Worm (Caenorhabditis elegans) whole organism, L2 larva: ENCODE measurements around the gene nhr-269.
"Not testable (repeated sequence)": the region's sequence is repeated elsewhere in the genome, so short reads cannot be mapped to it uniquely, and the experiment has no call there.

Experiments used
- C34F6.9 ChIP-seq: fragments of 150-350 bp; optimal IDR thresholded peaks from 2 replicates; lab custom pipeline; 2014; ENCODE audit warnings: missing biosample characterization, missing genetic modification characterization
- ZK546.5 ChIP-seq: sonication (generic microtip); optimal IDR thresholded peaks from 2 replicates; lab custom pipeline; 2017; ENCODE audit warnings: missing biosample characterization, missing genetic modification characterization
- alr-1 ChIP-seq: fragments of 150-350 bp; optimal IDR thresholded peaks from 2 replicates; lab custom pipeline; 2014; ENCODE audit warnings: missing biosample characterization, missing genetic modification characterization
- aly-2 ChIP-seq: fragments of 150-350 bp; optimal IDR thresholded peaks from 2 replicates; lab custom pipeline; 2014; ENCODE audit warnings: missing biosample characterization, missing genetic modification characterization
- blmp-1 ChIP-seq: sonication (generic microtip); optimal IDR thresholded peaks from 2 replicates; lab custom pipeline; 2017; ENCODE audit warnings: missing genetic modification characterization, mild to moderate bottlenecking, missing compliant biosample characterization, antibody characterized with exemption, moderate library complexity; ENCODE audit not compliant: insufficient read depth
- ceh-16 ChIP-seq: fragments of 150-350 bp; optimal IDR thresholded peaks from 2 replicates; lab custom pipeline; 2014; ENCODE audit warnings: missing biosample characterization, missing genetic modification characterization
- ceh-82 ChIP-seq: fragments of 150-350 bp; optimal IDR thresholded peaks from 2 replicates; lab custom pipeline; 2014; ENCODE audit warnings: missing biosample characterization, missing genetic modification characterization
- crh-2 ChIP-seq: sonication (generic microtip); optimal IDR thresholded peaks from 2 replicates; lab custom pipeline; 2017; ENCODE audit warnings: missing biosample characterization, missing genetic modification characterization
- dmd-4 ChIP-seq: sonication (generic microtip); optimal IDR thresholded peaks from 2 replicates; lab custom pipeline; 2017; ENCODE audit warnings: missing biosample characterization, missing genetic modification characterization
- egl-27 ChIP-seq: sonication (generic microtip); optimal IDR thresholded peaks from 3 replicates; lab custom pipeline; 2017; ENCODE audit warnings: missing biosample characterization, missing genetic modification reagents, missing genetic modification characterization
- elt-1 ChIP-seq: fragments of 150-350 bp; optimal IDR thresholded peaks from 2 replicates; lab custom pipeline; 2014; ENCODE audit warnings: missing biosample characterization, missing genetic modification characterization
- elt-3 ChIP-seq: sonication (generic microtip); optimal IDR thresholded peaks from 2 replicates; lab custom pipeline; 2017; ENCODE audit warnings: missing biosample characterization, missing genetic modification characterization
- fos-1 ChIP-seq: fragments of 150-350 bp; optimal IDR thresholded peaks from 2 replicates; lab custom pipeline; 2014; ENCODE audit warnings: missing biosample characterization, missing genetic modification characterization
- gmeb-1 ChIP-seq: fragments of 150-350 bp; optimal IDR thresholded peaks from 2 replicates; lab custom pipeline; 2014; ENCODE audit warnings: missing biosample characterization, missing genetic modification characterization
- lin-11 ChIP-seq: fragments of 150-350 bp; sonication (generic microtip); optimal IDR thresholded peaks from 2 replicates; lab custom pipeline; 2014; ENCODE audit warnings: missing biosample characterization, missing genetic modification characterization, inconsistent platforms, mixed read lengths
- lin-13 ChIP-seq: fragments of 150-350 bp; optimal IDR thresholded peaks from 2 replicates; lab custom pipeline; 2014; ENCODE audit warnings: missing biosample characterization, missing genetic modification reagents, missing genetic modification characterization
- lin-39 ChIP-seq: fragments of 150-350 bp; optimal IDR thresholded peaks from 2 replicates; lab custom pipeline; 2014; ENCODE audit warnings: missing biosample characterization, missing genetic modification reagents, missing genetic modification characterization
- mab-5 ChIP-seq: fragments of 150-350 bp; optimal IDR thresholded peaks from 2 replicates; lab custom pipeline; 2014; ENCODE audit warnings: missing biosample characterization, missing genetic modification characterization
- mbf-1 ChIP-seq: sonication (generic microtip); optimal IDR thresholded peaks from 2 replicates; lab custom pipeline; 2017; ENCODE audit warnings: missing biosample characterization, missing genetic modification characterization
- mdl-1 ChIP-seq, 2 experiments: fragments of 150-350 bp in 1 of 2; sonication (generic microtip) in 1 of 2; optimal IDR thresholded peaks; 2 replicates each; lab custom pipeline; 2017; ENCODE audit warnings: missing biosample characterization in 2 of 2, missing genetic modification characterization in 2 of 2
- nhr-10 ChIP-seq: sonication (generic microtip); optimal IDR thresholded peaks from 2 replicates; lab custom pipeline; 2017; ENCODE audit warnings: missing biosample characterization, missing genetic modification characterization
- nhr-11 ChIP-seq: fragments of 150-350 bp; optimal IDR thresholded peaks from 2 replicates; lab custom pipeline; 2014; ENCODE audit warnings: missing biosample characterization, missing genetic modification characterization
- nhr-129 ChIP-seq: fragments of 150-350 bp; optimal IDR thresholded peaks from 2 replicates; lab custom pipeline; 2014; ENCODE audit warnings: missing biosample characterization, missing genetic modification characterization
- nhr-23 ChIP-seq: fragments of 150-350 bp; optimal IDR thresholded peaks from 2 replicates; lab custom pipeline; 2014; ENCODE audit warnings: missing biosample characterization, missing genetic modification reagents, missing genetic modification characterization
- nhr-25 ChIP-seq: fragments of 150-350 bp; sonication (generic microtip); optimal IDR thresholded peaks from 3 replicates; lab custom pipeline; 2014; ENCODE audit warnings: missing biosample characterization, missing genetic modification characterization
- nhr-6 ChIP-seq: fragments of 150-350 bp; optimal IDR thresholded peaks from 2 replicates; lab custom pipeline; 2014; ENCODE audit warnings: missing biosample characterization, missing genetic modification characterization
- nhr-77 ChIP-seq: fragments of 150-350 bp; optimal IDR thresholded peaks from 2 replicates; lab custom pipeline; 2014; ENCODE audit warnings: missing biosample characterization, missing genetic modification characterization
- sem-4 ChIP-seq: fragments of 150-350 bp; optimal IDR thresholded peaks from 2 replicates; lab custom pipeline; 2014; ENCODE audit warnings: missing biosample characterization, missing genetic modification reagents, missing genetic modification characterization
- sma-3 ChIP-seq: sonication (generic microtip); optimal IDR thresholded peaks from 2 replicates; lab custom pipeline; 2016; ENCODE audit warnings: missing genetic modification reagents, missing genetic modification characterization, missing compliant biosample characterization
- sma-9 ChIP-seq, 2 experiments: fragments of 150-350 bp in 1 of 2; sonication (generic microtip) in 1 of 2; optimal IDR thresholded peaks; 2 replicates each; lab custom pipeline; 2014 to 2016; ENCODE audit warnings: missing genetic modification characterization in 2 of 2, mild to moderate bottlenecking in 1 of 2, missing biosample characterization in 1 of 2, missing compliant biosample characterization in 1 of 2, missing genetic modification reagents in 1 of 2, moderate library complexity in 1 of 2
- snpc-4 ChIP-seq: fragments of 150-350 bp; optimal IDR thresholded peaks from 2 replicates; lab custom pipeline; 2014; ENCODE audit warnings: missing biosample characterization, missing genetic modification characterization
- unc-62 ChIP-seq: fragments of 150-350 bp; optimal IDR thresholded peaks from 2 replicates; lab custom pipeline; 2014; ENCODE audit warnings: missing biosample characterization, missing genetic modification reagents, missing genetic modification characterization
- zag-1 ChIP-seq: fragments of 150-350 bp; optimal IDR thresholded peaks from 2 replicates; lab custom pipeline; 2014; ENCODE audit warnings: missing biosample characterization, missing genetic modification characterization
- ztf-1 ChIP-seq: fragments of 200-800 bp; sonication (Bioruptor generic); conservative IDR thresholded peaks from 2 replicates; pipeline ENCODE4 v1.3.6; 2022; ENCODE audit warnings: missing genetic modification characterization, missing compliant biosample characterization
- ztf-11 ChIP-seq: sonication (generic microtip); optimal IDR thresholded peaks from 2 replicates; lab custom pipeline; 2017; ENCODE audit warnings: missing biosample characterization, missing genetic modification characterization
- ztf-4 ChIP-seq: fragments of 150-350 bp; optimal IDR thresholded peaks from 2 replicates; lab custom pipeline; 2014; ENCODE audit warnings: missing biosample characterization, missing genetic modification characterization

The nhr-269 gene

ce11 chrV:15376223-15376622 lies 6.6 kb upstream of the nhr-269 start, which contains the start of gene srh-52:
TSS of gene srh-52 (minus strand) at chrV:15376323.
- TF ChIP-seq snpc-4 (tag; lab: Kevin White, UChicago) (no peak), alr-1 (no peak), sma-9 (GFP tag; optimal IDR thresholded peaks at IDR 0.05; lab: Kevin White, UChicago) (no peak), sma-9 (tag; optimal IDR thresholded peaks at IDR 0.05; lab: Kevin White, UChicago) (no peak), nhr-129 (tag; lab: Kevin White, UChicago) (no peak), lin-11 (tag; lab: Kevin White, UChicago) (no peak), mab-5 (tag; lab: Kevin White, UChicago) (no peak)

- TF ChIP-seq elt-3, result no peak
- no peak for TF ChIP-seq lin-13 (GFP tag; lab: Kevin White, UChicago)
- TF ChIP-seq nhr-129 (tag; lab: Kevin White, UChicago), result no peak
- no peak for TF ChIP-seq fos-1 (tag; lab: Kevin White, UChicago)
- TF ChIP-seq nhr-23, result no peak
- TF ChIP-seq mbf-1 (tag; lab: Kevin White, UChicago), result no peak
Observed at ce11 chrV:15367770-15368169, 1.8 kb downstream of the nhr-269 start.

- TF ChIP-seq dmd-4 (tag; lab: Kevin White, UChicago); nhr-25 (tag; lab: Kevin White, UChicago); sma-3: not testable (repeated sequence)
Observed at ce11 chrV:15361412-15361811, 8.2 kb downstream of the nhr-269 start, which contains the start of gene ech-1.1. TSS of gene ech-1.1 (minus strand) at chrV:15361512.

- TF ChIP-seq elt-3 (no peak), sem-4 (tag; lab: Kevin White, UChicago) (no peak), alr-1 (no peak), fos-1 (tag; lab: Kevin White, UChicago) (peak; percentile 97), zag-1 (tag; lab: Kevin White, UChicago) (no peak), mdl-1 (tag; optimal IDR thresholded peaks at IDR 0.05; lab: Kevin White, UChicago) (no peak), blmp-1 (tag; lab: Kevin White, UChicago) (no peak), unc-62 (GFP tag; lab: Kevin White, UChicago) (no peak), dmd-4 (tag; lab: Kevin White, UChicago) (no peak), gmeb-1 (tag; lab: Kevin White, UChicago) (peak; percentile 44), elt-1 (no peak), nhr-10 (tag; lab: Kevin White, UChicago) (no peak), aly-2 (tag; lab: Kevin White, UChicago) (no peak), crh-2 (tag; lab: Kevin White, UChicago) (no peak), ceh-16 (tag; lab: Kevin White, UChicago) (no peak), nhr-77 (tag; lab: Kevin White, UChicago) (no peak), ZK546.5 (tag; lab: Kevin White, UChicago) (no peak), sma-9 (GFP tag; optimal IDR thresholded peaks at IDR 0.05; lab: Kevin White, UChicago) (peak; percentile 87), sma-9 (tag; optimal IDR thresholded peaks at IDR 0.05; lab: Kevin White, UChicago) (no peak), ceh-82 (tag; lab: Kevin White, UChicago) (no peak), egl-27 (tag; lab: Kevin White, UChicago) (no peak), ztf-4 (tag; lab: Kevin White, UChicago) (no peak)
Observed at ce11 chrV:15354648-15355047, 15.0 kb downstream of the nhr-269 start, which contains the start of gene C29F3.7. TSS of gene C29F3.7 (plus strand) at chrV:15354901.

ce11 chrV:15352376-15352775 lies 17.2 kb downstream of the nhr-269 start, which contains the start of gene srx-58:
TSS of gene srx-58 (plus strand) at chrV:15352676.
- TF ChIP-seq elt-1 (no peak), ztf-11 (tag; lab: Kevin White, UChicago) (no peak), mab-5 (tag; lab: Kevin White, UChicago) (no peak), dmd-4 (tag; lab: Kevin White, UChicago) (no peak), lin-39 (tag; lab: Kevin White, UChicago) (no peak), lin-11 (tag; lab: Kevin White, UChicago) (no peak), nhr-6 (tag; lab: Kevin White, UChicago) (no peak), C34F6.9 (tag; lab: Kevin White, UChicago) (no peak), nhr-11 (tag; lab: Kevin White, UChicago) (no peak), ztf-1 (GFP tag; lab: Robert Waterston, UW) (no peak), blmp-1 (tag; lab: Kevin White, UChicago) (no peak), fos-1 (tag; lab: Kevin White, UChicago) (no peak), unc-62 (GFP tag; lab: Kevin White, UChicago) (no peak), nhr-10 (tag; lab: Kevin White, UChicago) (no peak)
